Worm (Caenorhabditis elegans) whole organism, midembryonic: ENCODE results near the gene D1046.2.

Experiments
- T22C8.4 ChIP-seq: fragments of 200-800 bp; sonication (Bioruptor generic); IDR thresholded peaks from 2 replicates; pipeline ENCODE4 v1.3.6; 2022; ENCODE audit warnings: missing genetic modification characterization, missing compliant biosample characterization
- cog-1 ChIP-seq: sonication (generic microtip); optimal IDR thresholded peaks from 2 replicates; lab custom pipeline; 2016; ENCODE audit warnings: missing genetic modification characterization, missing compliant biosample characterization
- flt-1 ChIP-seq: fragments of 200-800 bp; sonication (Bioruptor generic); IDR thresholded peaks from 2 replicates; pipeline ENCODE4 v1.3.6; 2022; ENCODE audit warnings: missing genetic modification characterization, missing compliant biosample characterization
- med-1 ChIP-seq: sonication (generic microtip); optimal IDR thresholded peaks from 2 replicates; lab custom pipeline; 2017; ENCODE audit warnings: missing genetic modification characterization, mild to moderate bottlenecking, missing compliant biosample characterization, antibody characterized with exemption, missing genetic modification reagents; ENCODE audit not compliant: insufficient read depth
- ref-1 ChIP-seq: fragments of 200-800 bp; sonication (Bioruptor generic); conservative IDR thresholded peaks from 2 replicates; pipeline ENCODE4 v1.3.6; 2022; ENCODE audit warnings: missing genetic modification reagents, missing genetic modification characterization, missing compliant biosample characterization

DNA sequence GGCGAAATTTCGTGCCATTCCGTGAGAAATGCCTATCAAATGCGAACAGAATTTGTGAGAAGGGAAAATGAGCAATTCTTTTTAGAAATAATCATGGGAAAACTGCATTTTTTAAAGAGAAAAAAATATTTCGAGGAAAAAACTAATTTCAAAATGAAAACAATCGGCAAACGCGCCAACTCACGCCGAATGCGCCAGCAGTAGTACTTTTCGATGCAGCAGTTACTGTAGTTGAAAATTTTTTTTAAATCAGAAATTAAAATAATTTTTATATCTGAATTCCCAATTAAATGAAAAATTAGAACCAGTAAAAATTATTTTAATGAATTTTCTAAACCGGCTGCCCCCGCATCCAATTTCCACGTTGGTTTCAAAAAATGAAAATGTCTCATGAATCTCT lies 2.5 kb downstream of the D1046.2 start:
- TF ChIP-seq cog-1 (tag; lab: Kevin White, UChicago): no peak
- no peak for TF ChIP-seq med-1 (GFP tag; lab: Kevin White, UChicago)
- no peak for TF ChIP-seq T22C8.4
- no peak for TF ChIP-seq ref-1 (GFP tag; lab: Robert Waterston, UW)
- no peak for TF ChIP-seq flt-1 (GFP tag; lab: Robert Waterston, UW)
